Fruit fly (Drosophila melanogaster) Kc167 (cell line): ENCODE results near the gene CG13842.

Experiments
- Myc ChIP-seq: fragments of >200 bp; optimal IDR thresholded peaks from 2 replicates; lab custom pipeline; 2017; ENCODE audit warnings: missing external identifiers
- Sin3A ChIP-seq: fragments of >200 bp; optimal IDR thresholded peaks from 2 replicates; lab custom pipeline; 2018; ENCODE audit warnings: missing external identifiers
- psq ChIP-seq: fragments of >200 bp; optimal IDR thresholded peaks from 2 replicates; lab custom pipeline; 2017; ENCODE audit warnings: missing external identifiers
- ttk ChIP-seq: sonication (Bioruptor generic); optimal IDR thresholded peaks from 2 replicates; lab custom pipeline; 2017; ENCODE audit warnings: missing external identifiers

DNA sequence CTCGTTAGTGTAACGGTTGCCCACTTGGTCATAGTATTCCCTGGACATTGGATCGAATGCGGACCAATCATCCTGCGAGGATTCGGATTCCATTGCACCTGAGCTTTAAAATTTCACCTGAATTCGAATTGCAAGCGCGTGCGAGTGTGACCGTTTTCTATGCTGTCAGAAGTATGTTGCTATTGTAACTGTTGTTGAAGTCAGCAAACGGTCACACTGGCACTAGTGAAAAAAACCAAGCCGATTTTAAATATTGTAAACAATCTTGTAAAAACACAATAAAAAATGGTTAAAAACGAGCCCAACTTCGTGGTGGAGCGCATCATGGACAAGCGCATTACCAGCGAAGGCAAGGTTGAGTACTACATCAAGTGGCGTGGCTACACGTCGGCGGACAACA is 38.4 kb upstream of the CG13842 start, which contains the start of the genes vret and HP1c:
- TF ChIP-seq psq (no peak), Myc (lab: Kevin White, UChicago) (no peak), ttk (lab: Kevin White, UChicago) (no peak), Sin3A (lab: Kevin White, UChicago) (no peak)
